Worm (Caenorhabditis elegans) whole organism, L3 larva: ENCODE data around the gene cri-3.

ENCODE experiments used
- ceh-16 ChIP-seq: sonication (generic microtip); optimal IDR thresholded peaks from 2 replicates; lab custom pipeline; 2017; ENCODE audit warnings: missing biosample characterization, missing genetic modification characterization
- ceh-82 ChIP-seq: fragments of 150-350 bp; optimal IDR thresholded peaks from 2 replicates; lab custom pipeline; 2014; ENCODE audit warnings: missing biosample characterization, missing genetic modification characterization
- egl-27 ChIP-seq: sonication (generic microtip); optimal IDR thresholded peaks from 4 replicates; lab custom pipeline; 2017; ENCODE audit warnings: missing biosample characterization, missing genetic modification reagents, missing genetic modification characterization
- elt-2 ChIP-seq: sonication (generic microtip); optimal IDR thresholded peaks from 2 replicates; lab custom pipeline; 2016; ENCODE audit warnings: missing genetic modification reagents, mild to moderate bottlenecking, missing genetic modification characterization, missing compliant biosample characterization
- fkh-10 ChIP-seq: sonication (generic microtip); optimal IDR thresholded peaks from 2 replicates; lab custom pipeline; 2017; ENCODE audit warnings: missing biosample characterization, missing genetic modification reagents, missing genetic modification characterization
- lin-39 ChIP-seq: fragments of 150-350 bp; optimal IDR thresholded peaks from 2 replicates; lab custom pipeline; 2018; ENCODE audit warnings: missing biosample characterization, missing genetic modification reagents, missing genetic modification characterization
- mdl-1 ChIP-seq: fragments of 150-350 bp; optimal IDR thresholded peaks from 2 replicates; lab custom pipeline; 2014; ENCODE audit warnings: missing biosample characterization, missing genetic modification characterization
- nfya-1 ChIP-seq: sonication (generic microtip); optimal IDR thresholded peaks from 2 replicates; lab custom pipeline; 2017; ENCODE audit warnings: missing genetic modification characterization, mild to moderate bottlenecking, missing compliant biosample characterization, antibody characterized with exemption, moderate library complexity; ENCODE audit not compliant: insufficient read depth
- nhr-237 ChIP-seq: fragments of 150-350 bp; optimal IDR thresholded peaks from 2 replicates; lab custom pipeline; 2014; ENCODE audit warnings: missing biosample characterization, missing genetic modification characterization
- nhr-77 ChIP-seq: fragments of 150-350 bp; optimal IDR thresholded peaks from 2 replicates; lab custom pipeline; 2014; ENCODE audit warnings: missing biosample characterization, missing genetic modification characterization
- pha-4 ChIP-seq: fragments of 150-350 bp; optimal IDR thresholded peaks from 2 replicates; lab custom pipeline; 2014; ENCODE audit warnings: missing biosample characterization, missing genetic modification reagents, missing genetic modification characterization
- sea-2 ChIP-seq: fragments of 150-350 bp; sonication (generic microtip); optimal IDR thresholded peaks from 4 replicates; lab custom pipeline; 2014; ENCODE audit warnings: missing biosample characterization, missing genetic modification reagents, missing genetic modification characterization
- skn-1 ChIP-seq: fragments of 150-350 bp; optimal IDR thresholded peaks from 2 replicates; lab custom pipeline; 2014; ENCODE audit warnings: missing biosample characterization, missing genetic modification characterization
- tbx-2 ChIP-seq: sonication (generic microtip); optimal IDR thresholded peaks from 2 replicates; lab custom pipeline; 2016; ENCODE audit warnings: mild to moderate bottlenecking, missing genetic modification characterization, missing compliant biosample characterization

ce11 chrIII:3370054-3370453 lies 26.1 kb upstream of the cri-3 start, which contains the start of gene prk-2:
- TF ChIP-seq elt-2 (tag; lab: Kevin White, UChicago) (peak; percentile 93), nfya-1 (tag; lab: Kevin White, UChicago) (no peak), ceh-82 (tag; lab: Kevin White, UChicago) (no peak), pha-4 (peak; percentile 3), sea-2 (no peak), nhr-77 (tag; lab: Kevin White, UChicago) (no peak), nhr-237 (tag; lab: Kevin White, UChicago) (no peak), fkh-10 (GFP tag; lab: Kevin White, UChicago) (no peak), lin-39 (tag; lab: Kevin White, UChicago) (no peak), skn-1 (tag; lab: Kevin White, UChicago) (no peak), mdl-1 (tag; lab: Kevin White, UChicago) (no peak), tbx-2 (tag; lab: Kevin White, UChicago) (no peak), egl-27 (tag; lab: Kevin White, UChicago) (no peak), ceh-16 (tag; lab: Kevin White, UChicago) (no peak)
